Fruit fly (Drosophila melanogaster): ENCODE measurements around the gene Dtwd2.

dm6 chr3R:7223972-7224464 lies 25.6 kb upstream of the Dtwd2 start, which contains the start of gene thw:
- no peak for TF ChIP-seq NC2α (GFP tag; optimal IDR thresholded peaks at IDR 0.05)
- no peak for TF ChIP-seq CG10462 (GFP tag; optimal IDR thresholded peaks at IDR 0.05)
- no peak for TF ChIP-seq Chrac-16 (GFP tag; optimal IDR thresholded peaks at IDR 0.05)
- no peak for TF ChIP-seq p53 (GFP tag; optimal IDR thresholded peaks at IDR 0.05)
- TF ChIP-seq CG1233 (GFP tag; optimal IDR thresholded peaks at IDR 0.05): no peak

Measured in whole organism, embryonic.